Fruit fly (Drosophila melanogaster) whole organism, pupa: ENCODE data around the gene sas.

Source experiments
- CG10348 ChIP-seq: fragments of 200-800 bp; sonication (Bioruptor generic); IDR thresholded peaks from 2 replicates; pipeline ENCODE4 v1.3.6; 2022; ENCODE audit warnings: missing biosample characterization, missing genetic modification characterization
- CG12605 ChIP-seq: fragments of 200-800 bp; sonication (Bioruptor generic); IDR thresholded peaks from 2 replicates; pipeline ENCODE4 v1.3.6; 2022; ENCODE audit warnings: missing biosample characterization, missing genetic modification characterization
- CG13204 ChIP-seq: fragments of 200-800 bp; sonication (Bioruptor generic); optimal IDR thresholded peaks from 2 replicates; lab custom pipeline; 2018; ENCODE audit warnings: missing biosample characterization, mild to moderate bottlenecking, missing genetic modification characterization, moderate library complexity
- CG14655 ChIP-seq: fragments of 200-800 bp; sonication (Bioruptor generic); optimal IDR thresholded peaks from 3 replicates; lab custom pipeline; 2017; ENCODE audit warnings: mild to moderate bottlenecking, missing biosample characterization, missing genetic modification reagents, missing genetic modification characterization
- CG15710 ChIP-seq: fragments of 200-800 bp; sonication (Bioruptor generic); optimal IDR thresholded peaks from 2 replicates; lab custom pipeline; 2018; ENCODE audit warnings: missing biosample characterization, mild to moderate bottlenecking, missing genetic modification characterization, moderate library complexity
- CG17806 ChIP-seq: fragments of 200-800 bp; sonication (Bioruptor generic); optimal IDR thresholded peaks from 2 replicates; lab custom pipeline; 2018; ENCODE audit warnings: missing biosample characterization, mild to moderate bottlenecking, missing genetic modification characterization, moderate library complexity
- CG32121 ChIP-seq: fragments of 200-800 bp; sonication (Bioruptor generic); IDR thresholded peaks from 2 replicates; pipeline ENCODE4 v1.3.6; 2022; ENCODE audit warnings: missing biosample characterization, missing genetic modification characterization
- CG34367 ChIP-seq: fragments of 200-800 bp; sonication (Bioruptor generic); optimal IDR thresholded peaks from 2 replicates; lab custom pipeline; 2018; ENCODE audit warnings: missing biosample characterization, mild to moderate bottlenecking, missing genetic modification characterization
- CG4496 ChIP-seq: fragments of 200-800 bp; sonication (Bioruptor generic); IDR thresholded peaks from 3 replicates; pipeline ENCODE4 v1.3.6; 2022; ENCODE audit warnings: missing biosample characterization, missing genetic modification characterization
- CG8159 ChIP-seq: fragments of 200-800 bp; sonication (Bioruptor generic); optimal IDR thresholded peaks from 3 replicates; lab custom pipeline; 2018; ENCODE audit warnings: missing biosample characterization, mild to moderate bottlenecking, missing genetic modification characterization, moderate library complexity
- CG8301 ChIP-seq: fragments of 200-800 bp; sonication (Bioruptor generic); optimal IDR thresholded peaks from 2 replicates; lab custom pipeline; 2018; ENCODE audit warnings: missing biosample characterization, mild to moderate bottlenecking, missing genetic modification characterization
- CG9948 ChIP-seq: fragments of 200-800 bp; sonication (Bioruptor generic); optimal IDR thresholded peaks from 2 replicates; lab custom pipeline; 2018; ENCODE audit warnings: missing biosample characterization, mild to moderate bottlenecking, missing genetic modification characterization, moderate library complexity
- D1 ChIP-seq: fragments of 200-800 bp; sonication (Bioruptor generic); optimal IDR thresholded peaks from 2 replicates; lab custom pipeline; 2018; ENCODE audit warnings: missing biosample characterization, mild to moderate bottlenecking, missing genetic modification characterization, moderate library complexity
- EcR ChIP-seq: fragments of 200-800 bp; sonication (Bioruptor generic); optimal IDR thresholded peaks from 3 replicates; lab custom pipeline; 2019; ENCODE audit warnings: missing biosample characterization, missing genetic modification characterization, mild to moderate bottlenecking, moderate library complexity, missing genetic modification reagents
- Ets98B ChIP-seq: fragments of 200-800 bp; sonication (Bioruptor generic); IDR thresholded peaks from 2 replicates; pipeline ENCODE4 v1.3.6; 2022; ENCODE audit warnings: missing biosample characterization, missing genetic modification characterization
- Pif1A ChIP-seq: fragments of 200-800 bp; sonication (Bioruptor generic); optimal IDR thresholded peaks from 3 replicates; lab custom pipeline; 2016; ENCODE audit warnings: missing biosample characterization, missing genetic modification characterization
- Pif1B ChIP-seq: fragments of 200-800 bp; sonication (Bioruptor generic); optimal IDR thresholded peaks from 3 replicates; lab custom pipeline; 2016; ENCODE audit warnings: missing biosample characterization, missing genetic modification characterization
- Snoo ChIP-seq: fragments of 200-800 bp; sonication (Bioruptor generic); optimal IDR thresholded peaks from 3 replicates; lab custom pipeline; 2017; ENCODE audit warnings: missing biosample characterization, mild to moderate bottlenecking, missing genetic modification characterization, inconsistent platforms
- fd96Ca ChIP-seq: fragments of 200-800 bp; sonication (Bioruptor generic); IDR thresholded peaks from 3 replicates; pipeline ENCODE4 v1.3.6; 2022; ENCODE audit warnings: missing biosample characterization, missing genetic modification characterization
- gl ChIP-seq: fragments of 200-800 bp; sonication (Bioruptor generic); optimal IDR thresholded peaks from 2 replicates; lab custom pipeline; 2018; ENCODE audit warnings: missing biosample characterization, mild to moderate bottlenecking, missing genetic modification characterization
- rn ChIP-seq: fragments of 200-800 bp; sonication (Bioruptor generic); IDR thresholded peaks from 2 replicates; pipeline ENCODE4 v1.3.6; 2022; ENCODE audit warnings: missing biosample characterization, missing genetic modification characterization

Gene sas

dm6 chr3R:7169927-7170326 lies 7.3 kb downstream of the sas start:
- TF ChIP-seq CG4496 (GFP tag; lab: Robert Waterston, UW) (no peak), EcR (GFP tag; lab: Kevin White, UChicago) (no peak), CG13204 (GFP tag; lab: Kevin White, UChicago) (no peak), CG32121 (GFP tag; lab: Robert Waterston, UW) (no peak), CG9948 (no peak), CG34367 (tag; lab: Kevin White, UChicago) (no peak), Pif1B (GFP tag; lab: Kevin White, UChicago) (no peak), D1 (no peak), CG14655 (GFP tag; lab: Kevin White, UChicago) (no peak), CG17806 (tag; lab: Kevin White, UChicago) (no peak), rn (GFP tag; lab: Robert Waterston, UW) (no peak), CG12605 (GFP tag; lab: Robert Waterston, UW) (no peak), Pif1A (GFP tag; lab: Kevin White, UChicago) (no peak)

- TF ChIP-seq gl (peak; percentile 48), fd96Ca (no peak), Pif1B (GFP tag; lab: Kevin White, UChicago) (peak; percentile 62), Ets98B (GFP tag; lab: Robert Waterston, UW) (no peak), CG4496 (GFP tag; lab: Robert Waterston, UW) (peak; percentile 55; the same call in 1 of the 3 replicates), D1 (peak; percentile 79), rn (GFP tag; lab: Robert Waterston, UW) (no peak), CG13204 (GFP tag; lab: Kevin White, UChicago) (peak; percentile 42), CG17806 (tag; lab: Kevin White, UChicago) (peak; percentile 85), EcR (GFP tag; lab: Kevin White, UChicago) (peak; percentile 92), CG14655 (GFP tag; lab: Kevin White, UChicago) (peak; percentile 75), Snoo (tag; lab: Kevin White, UChicago) (peak; percentile 26), CG10348 (GFP tag; lab: Robert Waterston, UW) (no peak), Pif1A (GFP tag; lab: Kevin White, UChicago) (peak; percentile 75), CG32121 (GFP tag; lab: Robert Waterston, UW) (no peak), CG12605 (GFP tag; lab: Robert Waterston, UW) (no peak), CG9948 (peak; percentile 85), CG8159 (tag; lab: Kevin White, UChicago) (peak; percentile 86), CG34367 (tag; lab: Kevin White, UChicago) (peak; percentile 80), CG8301 (tag; lab: Kevin White, UChicago) (peak; percentile 56), CG15710 (tag; lab: Kevin White, UChicago) (peak; percentile 91)
Measured at dm6 chr3R:7171384-7172099, 8.9 kb downstream of the sas start.

- TF ChIP-seq rn (GFP tag; lab: Robert Waterston, UW) (no peak), EcR (GFP tag; lab: Kevin White, UChicago) (peak; percentile 75), D1 (no peak), Pif1B (GFP tag; lab: Kevin White, UChicago) (no peak), CG4496 (GFP tag; lab: Robert Waterston, UW) (0 out of 3 replicates have a peak, but pooled peaks have one; percentile 22)
Measured at dm6 chr3R:7172978-7173377, 10.4 kb downstream of the sas start.

dm6 chr3R:7174755-7175154 lies 12.1 kb downstream of the sas start:
- TF ChIP-seq fd96Ca (no peak), CG13204 (GFP tag; lab: Kevin White, UChicago) (peak; percentile 33), D1 (no peak), Snoo (tag; lab: Kevin White, UChicago) (no peak), Pif1A (GFP tag; lab: Kevin White, UChicago) (no peak), EcR (GFP tag; lab: Kevin White, UChicago) (peak; percentile 84), CG10348 (GFP tag; lab: Robert Waterston, UW) (no peak), CG32121 (GFP tag; lab: Robert Waterston, UW) (no peak), CG4496 (GFP tag; lab: Robert Waterston, UW) (peak; percentile 43; the same call in 1 of the 3 replicates)

dm6 chr3R:7186242-7187092 lies 23.9 kb downstream of the sas start, which contains the start of the genes CG10055 and lap:
Gene CG10055, minus strand, starts transcription at chr3R:7186673.
Gene lap, plus strand, starts transcription at chr3R:7186994.
- TF ChIP-seq CG8301 (tag; lab: Kevin White, UChicago) (no peak), Ets98B (GFP tag; lab: Robert Waterston, UW) (0 out of 2 replicates have a peak, but pooled peaks have one; percentile 9)
- TF ChIP-seq, all 21 proteins: peak for 1
